Worm (Caenorhabditis elegans): ENCODE measurements around the gene acl-14.
"Not testable (repeated sequence)": the region's sequence is repeated elsewhere in the genome, so short reads cannot be mapped to it uniquely, and the experiment has no call there.

acl-14 gene

ce11 chrV:9333316-9334048, at the start of gene acl-14:
Gene acl-14, minus strand, starts transcription at chrV:9333631.
- TF ChIP-seq unc-62 (GFP tag; optimal IDR thresholded peaks at IDR 0.05) = no peak

- no peak for TF ChIP-seq unc-62 (GFP tag; optimal IDR thresholded peaks at IDR 0.05)
These were observed 49.3 kb upstream of the acl-14 start for ce11 chrV:9382538-9383328.

DNA sequence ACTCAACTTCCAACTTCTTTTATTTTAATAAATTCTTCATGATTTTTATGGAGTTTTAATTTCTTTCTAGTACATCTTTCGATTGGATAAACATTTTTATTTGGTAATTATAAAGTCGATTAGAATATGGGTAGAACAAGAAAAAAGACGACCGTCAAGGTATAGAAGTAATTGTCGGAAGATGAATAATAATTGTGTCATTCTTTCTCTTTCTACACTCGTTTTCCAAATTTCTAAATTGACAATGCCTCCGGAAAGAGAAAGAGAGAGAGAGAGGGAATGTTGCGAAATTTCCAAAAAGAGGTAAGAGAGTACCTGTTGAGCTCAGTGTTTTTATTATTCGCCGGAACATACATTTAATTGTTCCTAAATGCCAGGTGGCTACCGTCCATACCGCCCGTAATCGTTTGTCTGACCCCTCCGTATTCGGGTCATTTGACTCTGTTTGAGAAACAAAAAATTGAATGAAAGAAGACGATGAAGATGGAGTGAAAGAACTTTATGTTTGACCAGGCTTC, 48.5 kb upstream of the acl-14 start, which contains the start of gene E02C12.12:
E02C12.12 (minus strand) TSS at position 468 of the 518 bp plus-strand sequence.
- no peak for TF ChIP-seq unc-62 (GFP tag; optimal IDR thresholded peaks at IDR 0.05)

- TF ChIP-seq unc-62 (GFP tag; optimal IDR thresholded peaks at IDR 0.05) = not testable (repeated sequence)
These were observed 46.4 kb upstream of the acl-14 start, which contains the start of gene E02C12.11 for ce11 chrV:9379808-9380207. Gene E02C12.11, minus strand, starts transcription at chrV:9379908.

DNA sequence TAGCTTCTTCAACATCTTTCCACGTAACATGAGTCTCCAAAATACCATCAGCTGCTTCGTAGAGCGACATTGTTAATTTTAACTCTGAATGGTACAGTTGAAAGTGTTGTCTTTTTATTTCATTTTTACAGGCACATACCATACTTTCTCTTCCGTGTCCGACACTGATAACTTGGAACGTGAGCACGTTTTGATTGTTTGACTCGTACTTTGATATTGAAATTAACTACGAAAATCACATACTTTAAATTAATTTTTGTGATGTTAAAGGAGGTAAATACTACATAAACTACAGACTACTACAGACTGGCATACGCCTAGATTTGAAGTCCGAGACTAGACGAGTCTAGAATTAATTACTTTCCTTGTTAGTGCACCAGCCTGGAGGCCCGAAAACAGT, 44.9 kb upstream of the acl-14 start, which contains the start of gene E02C12.10:
E02C12.10 (minus strand) TSS at position 75 of the 400 bp plus-strand sequence.
- no peak for TF ChIP-seq unc-62 (GFP tag; optimal IDR thresholded peaks at IDR 0.05)

- TF ChIP-seq unc-62 (GFP tag; optimal IDR thresholded peaks at IDR 0.05) = no peak
These were observed 43.0 kb upstream of the acl-14 start, which contains the start of gene E02C12.19 for ce11 chrV:9376417-9376816. Gene E02C12.19, minus strand, starts transcription at chrV:9376517.

DNA sequence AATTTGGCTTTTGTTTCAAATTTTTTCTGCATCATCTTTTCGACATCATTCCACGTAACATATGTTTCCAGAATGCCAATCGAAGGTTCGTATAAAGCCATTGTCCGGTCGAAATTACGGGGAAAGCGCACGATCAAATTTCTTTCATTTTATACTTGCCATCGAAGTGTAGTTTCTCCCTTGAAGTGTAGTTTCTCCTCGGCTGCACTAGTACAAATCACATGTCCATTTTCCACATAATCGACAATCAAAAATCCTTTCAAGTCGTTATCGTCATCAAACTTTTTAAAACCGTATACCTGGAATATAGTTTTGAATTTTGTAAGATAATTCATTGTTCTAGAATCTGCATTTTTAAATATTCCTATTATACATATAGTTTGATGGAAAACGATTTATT, 41.9 kb upstream of the acl-14 start, which contains the start of gene E02C12.9:
E02C12.9 (minus strand) TSS at position 101 of the 400 bp plus-strand sequence.
- no peak for TF ChIP-seq unc-62 (GFP tag; optimal IDR thresholded peaks at IDR 0.05)

DNA sequence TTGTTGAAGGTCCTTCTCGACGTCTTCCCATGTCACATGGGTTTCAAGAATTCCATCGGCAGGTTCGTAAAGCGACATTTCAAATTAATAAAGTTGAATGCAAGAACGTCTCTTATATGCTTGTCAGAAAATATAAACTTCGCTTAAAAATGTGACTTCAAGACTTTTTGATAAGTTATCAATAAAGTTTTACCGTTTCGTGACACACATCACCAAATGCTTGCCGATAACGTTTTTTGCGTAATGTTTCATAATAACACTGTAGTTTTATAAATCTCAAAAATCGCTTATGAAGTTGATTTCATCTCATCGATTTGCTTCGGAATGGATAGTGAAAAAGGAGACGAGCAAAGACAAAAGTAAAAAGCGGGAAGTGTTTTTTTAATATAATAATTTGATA, 40.0 kb upstream of the acl-14 start, which contains the start of gene E02C12.8:
E02C12.8 (minus strand) TSS at position 141 of the 400 bp plus-strand sequence.
- no peak for TF ChIP-seq unc-62 (GFP tag; optimal IDR thresholded peaks at IDR 0.05)

- no peak for TF ChIP-seq unc-62 (GFP tag; optimal IDR thresholded peaks at IDR 0.05)
These were observed 37.6 kb upstream of the acl-14 start, which contains the start of gene E02C12.6 for ce11 chrV:9370986-9371385. Gene E02C12.6, minus strand, starts transcription at chrV:9371086.

DNA sequence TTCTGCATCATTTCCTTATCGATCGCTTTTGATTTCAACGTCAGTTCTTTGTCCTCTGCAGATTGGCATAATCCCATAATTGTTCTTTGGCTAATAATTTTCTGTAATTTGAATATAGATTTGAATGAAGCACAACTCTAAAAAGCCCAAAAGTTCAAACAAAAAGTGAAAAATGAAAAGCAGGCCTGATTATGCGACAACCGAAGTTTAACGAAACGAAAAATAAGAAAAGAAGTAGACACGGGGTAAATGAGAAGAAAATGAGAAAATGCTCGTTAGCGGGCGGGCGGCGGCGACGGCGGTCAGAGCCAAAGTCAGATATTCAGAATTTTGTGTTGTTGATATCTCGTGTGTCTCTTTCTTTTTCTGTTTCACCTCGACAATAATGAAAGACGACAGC, 26.2 kb upstream of the acl-14 start, which contains the start of gene gpa-3:
gpa-3 (minus strand) TSS at position 101 of the 400 bp plus-strand sequence.
- no peak for TF ChIP-seq unc-62 (GFP tag; optimal IDR thresholded peaks at IDR 0.05)

DNA sequence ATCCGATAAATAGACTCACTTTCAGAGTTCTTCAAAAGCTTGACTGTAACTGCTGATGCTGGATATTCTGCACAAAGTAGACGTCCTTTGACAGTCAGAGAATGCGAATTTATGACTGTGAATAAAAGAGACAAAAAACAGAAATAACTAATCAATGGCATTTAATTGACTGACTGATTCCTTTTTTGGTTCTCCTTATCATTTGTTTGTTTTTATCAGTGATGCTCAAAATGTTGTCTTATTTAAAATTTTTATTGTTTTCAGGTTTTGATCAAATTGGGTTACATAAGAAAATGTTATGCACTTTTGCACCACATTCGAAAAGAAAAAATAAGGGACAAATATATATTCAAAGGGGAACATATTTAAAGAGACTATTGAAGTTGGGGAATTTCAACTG, 22.9 kb upstream of the acl-14 start, which contains the start of gene ttr-49:
ttr-49 (minus strand) TSS at position 171 of the 400 bp plus-strand sequence.
- TF ChIP-seq unc-62 (GFP tag; optimal IDR thresholded peaks at IDR 0.05) = no peak

DNA sequence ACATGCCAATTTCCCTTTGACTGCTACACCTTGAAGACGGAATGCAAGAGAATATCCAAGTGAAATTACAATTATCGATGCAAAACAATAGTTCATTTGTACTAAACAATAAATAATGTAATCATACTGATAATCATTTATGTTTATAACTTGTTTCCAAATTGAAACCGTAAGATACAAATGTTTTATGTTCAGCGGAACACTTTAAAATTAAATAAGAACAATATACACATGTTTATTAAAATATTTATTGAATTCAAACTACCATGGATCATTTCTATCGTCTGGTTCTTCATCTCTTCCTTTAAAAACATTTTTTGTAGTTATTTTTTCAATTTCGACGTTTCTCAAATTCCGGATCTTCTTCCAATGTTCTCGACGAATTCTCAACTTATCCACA, 21.9 kb upstream of the acl-14 start, which contains the start of gene ttr-40:
ttr-40 (minus strand) TSS at position 101 of the 400 bp plus-strand sequence.
- no peak for TF ChIP-seq unc-62 (GFP tag; optimal IDR thresholded peaks at IDR 0.05)

- no peak for TF ChIP-seq unc-62 (GFP tag; optimal IDR thresholded peaks at IDR 0.05)
These were observed 19.5 kb upstream of the acl-14 start, which contains the start of gene srx-46 for ce11 chrV:9352947-9353346. Gene srx-46, plus strand, starts transcription at chrV:9353247.

DNA sequence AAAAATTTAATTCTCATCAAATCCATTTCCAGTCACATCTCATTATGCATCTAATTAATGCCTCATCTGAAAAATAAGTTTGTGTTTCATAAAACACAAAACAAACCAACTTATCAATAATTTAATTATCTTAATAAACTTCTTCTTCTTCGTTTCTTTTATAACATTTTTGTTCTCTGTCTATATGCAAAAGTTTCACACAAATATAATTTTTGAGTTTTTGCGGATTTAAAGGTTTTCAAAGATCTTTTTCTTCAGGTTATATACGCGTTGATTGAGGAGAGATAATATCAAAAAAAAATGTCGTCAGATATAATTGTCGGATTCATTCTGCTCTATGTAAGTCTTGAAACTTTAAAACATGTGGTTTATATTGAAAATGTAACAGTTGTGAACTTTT, 16.3 kb upstream of the acl-14 start, which contains the start of gene srx-47:
srx-47 (plus strand) TSS at position 301 of the 400 bp plus-strand sequence.
- no peak for TF ChIP-seq unc-62 (GFP tag; optimal IDR thresholded peaks at IDR 0.05)

DNA sequence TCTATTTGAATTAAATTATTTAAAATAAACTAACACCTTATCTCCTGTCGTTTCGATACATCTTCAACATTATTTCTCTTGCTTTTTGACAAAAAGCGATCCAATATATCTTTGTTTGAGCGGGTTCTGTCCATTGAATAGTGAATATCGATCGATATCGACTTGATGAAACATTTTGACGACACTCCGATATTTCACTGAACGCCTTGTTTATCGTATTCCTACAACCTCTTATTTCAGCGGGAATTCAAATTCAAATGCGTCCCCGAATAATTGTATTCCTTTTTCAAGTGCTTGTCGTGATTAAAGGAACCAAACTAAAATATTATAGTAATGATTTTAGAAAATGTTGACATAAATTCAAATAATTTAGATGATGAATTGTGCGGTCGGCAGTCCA, 13.4 kb upstream of the acl-14 start, which contains the start of the genes K07B1.7 and try-5:
K07B1.7 (minus strand) TSS at position 159 of the 400 bp plus-strand sequence.
try-5 (plus strand) TSS at position 241 of the 400 bp plus-strand sequence.
- no peak for TF ChIP-seq unc-62 (GFP tag; optimal IDR thresholded peaks at IDR 0.05)
